Worm (Caenorhabditis elegans) whole organism, dauer: ENCODE data around the gene C18D1.2.

ENCODE experiments used
- unc-62 ChIP-seq: sonication (generic microtip); optimal IDR thresholded peaks from 2 replicates; lab custom pipeline; 2017; ENCODE audit warnings: missing biosample characterization, missing genetic modification reagents, missing genetic modification characterization

The C18D1.2 gene

ce11 chrII:10099804-10100360, 43.1 kb downstream of the C18D1.2 start, which contains the start of the genes pas-7 and puf-12:
pas-7 (minus strand) TSS chrII:10099854.
puf-12 (plus strand) TSS chrII:10100310.
- TF ChIP-seq unc-62 = no peak

- TF ChIP-seq unc-62 = no peak
Measured at ce11 chrII:10103212-10103611, 46.4 kb downstream of the C18D1.2 start.

- TF ChIP-seq unc-62 = no peak
Measured at ce11 chrII:10105604-10106003, 48.8 kb downstream of the C18D1.2 start, which contains the start of gene ZK945.4. ZK945.4 (minus strand) TSS chrII:10105704.

- no peak for TF ChIP-seq unc-62
Measured at ce11 chrII:10106870-10107269, 50.1 kb downstream of the C18D1.2 start, which contains the start of gene ZK945.6. ZK945.6 (minus strand) TSS chrII:10106970.

ce11 chrII:10108377-10108776, 51.6 kb downstream of the C18D1.2 start, which contains the start of the genes ZK945.7 and ZK945.8:
ZK945.7 (minus strand) TSS chrII:10108477.
ZK945.8 (plus strand) TSS chrII:10108651.
- no peak for TF ChIP-seq unc-62
